Worm (Caenorhabditis elegans): ENCODE data around the gene str-55.

Gene str-55

ce11 chrV:16367575-16367974 lies 49.3 kb downstream of the str-55 start, which contains the start of gene W08G11.3:
TSS of gene W08G11.3 (plus strand) at chrV:16367681.
- TF ChIP-seq mep-1 (tag; optimal IDR thresholded peaks at IDR 0.05) (no peak), vab-7 (GFP tag; IDR thresholded peaks at IDR 0.05) (no peak), zip-2 (tag; optimal IDR thresholded peaks at IDR 0.05) (no peak), aly-2 (tag; optimal IDR thresholded peaks at IDR 0.05) (no peak), F37D6.2 (tag; optimal IDR thresholded peaks at IDR 0.05) (no peak), dve-1 (tag; optimal IDR thresholded peaks at IDR 0.05; ENCODE audit: insufficient read depth) (peak; percentile 11), ZK546.5 (tag; optimal IDR thresholded peaks at IDR 0.05) (no peak), lin-15B (tag; optimal IDR thresholded peaks at IDR 0.05) (no peak), nhr-10 (tag; optimal IDR thresholded peaks at IDR 0.05) (no peak), daf-19 (GFP tag; conservative IDR thresholded peaks at IDR 0.05) (no peak), attf-4 (tag; optimal IDR thresholded peaks at IDR 0.05) (no peak), ama-1 (optimal IDR thresholded peaks at IDR 0.05) (peak; percentile 55), mdt-29 (GFP tag; IDR thresholded peaks at IDR 0.05) (0 out of 2 replicates have a peak, but pooled peaks have one; percentile 29), R02D3.7 (tag; optimal IDR thresholded peaks at IDR 0.05) (peak; percentile 37), spr-3 (GFP tag; optimal IDR thresholded peaks at IDR 0.05) (no peak), dmd-6 (GFP tag; IDR thresholded peaks at IDR 0.05) (no peak), lin-29 (GFP tag; IDR thresholded peaks at IDR 0.05) (no peak), daf-16 (GFP tag; optimal IDR thresholded peaks at IDR 0.05) (no peak), daf-16 (tag; optimal IDR thresholded peaks at IDR 0.05) (no peak), lin-38 (GFP tag; IDR thresholded peaks at IDR 0.05) (0 out of 2 replicates have a peak, but pooled peaks have one; percentile 9), zfp-2 (tag; optimal IDR thresholded peaks at IDR 0.05) (no peak), unc-62 (GFP tag; optimal IDR thresholded peaks at IDR 0.05 in 1 of 2) (no peak), unc-62 (tag; optimal IDR thresholded peaks at IDR 0.05) (no peak), nhr-41 (GFP tag; IDR thresholded peaks at IDR 0.05) (no peak), lin-13 (GFP tag; optimal IDR thresholded peaks at IDR 0.05) (no peak), F10B5.3 (tag; optimal IDR thresholded peaks at IDR 0.05) (peak; percentile 25), ctbp-1 (GFP tag; IDR thresholded peaks at IDR 0.05) (no peak), hlh-11 (tag; optimal IDR thresholded peaks at IDR 0.05) (no peak), spr-1 (tag; optimal IDR thresholded peaks at IDR 0.05) (no peak), T26A8.4 (GFP tag; IDR thresholded peaks at IDR 0.05) (peak; percentile 58; the same call in 1 of the 2 replicates), aha-1 (tag) (peak; percentile 36), nhr-237 (tag; optimal IDR thresholded peaks at IDR 0.05) (no peak), lir-3 (tag; optimal IDR thresholded peaks at IDR 0.05) (no peak), jun-1 (tag; optimal IDR thresholded peaks at IDR 0.05) (no peak)

Data from whole organism, L4 larva.